Fruit fly (Drosophila melanogaster) S2 (cell line): ENCODE data around the gene BckdhA.

Experiments used
- CG8478 ChIP-seq: fragments of >200 bp; optimal IDR thresholded peaks from 2 replicates; lab custom pipeline; 2018
- CTCF ChIP-seq, 2 experiments: fragments of >200 bp; optimal IDR thresholded peaks; 2 replicates each; lab custom pipeline; 2018

DNA sequence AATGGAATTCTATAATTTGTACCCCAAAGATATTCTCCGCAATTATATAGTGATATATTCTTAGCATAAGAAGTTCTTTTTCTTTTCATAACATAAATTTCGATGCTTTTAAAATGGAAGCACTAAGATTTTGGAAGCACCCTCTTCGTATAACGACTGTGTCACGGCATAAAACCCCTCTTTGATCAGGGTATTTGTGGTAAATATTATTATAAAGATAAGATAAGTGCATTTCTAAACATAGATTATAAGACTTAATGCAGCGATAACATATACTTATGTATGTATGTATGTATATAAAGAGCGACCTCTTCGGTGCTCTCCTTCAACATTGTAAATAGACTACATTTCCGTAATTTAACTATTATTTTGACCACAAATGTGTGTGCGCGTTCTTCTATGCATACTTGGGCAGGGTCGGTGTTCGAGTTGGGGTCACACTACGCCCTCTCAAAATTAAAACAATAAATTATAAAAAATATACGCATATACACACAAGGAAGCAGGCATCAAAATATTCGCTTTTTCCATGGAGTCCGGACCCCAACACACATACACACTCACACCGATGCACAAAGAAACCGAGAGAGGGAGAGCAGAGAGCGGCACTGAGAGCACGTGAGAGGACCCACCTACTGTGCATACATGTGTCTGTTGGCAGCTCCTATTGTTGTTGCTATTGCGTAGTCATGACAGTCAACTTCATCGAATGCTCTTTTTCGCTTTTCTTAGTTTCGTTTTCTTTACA lies 5.1 kb upstream of the BckdhA start:
- TF ChIP-seq CG8478 (lab: Kevin White, UChicago) = no peak
- no peak for TF ChIP-seq CTCF (optimal IDR thresholded peaks at IDR 0.05; lab: Kevin White, UChicago)
